Worm (Caenorhabditis elegans) whole organism, L4/young adult: ENCODE measurements around the gene T10G3.8.

Source experiments
- W03F9.2 ChIP-seq: fragments of 150-350 bp; optimal IDR thresholded peaks from 2 replicates; lab custom pipeline; 2014; ENCODE audit warnings: missing biosample characterization, missing genetic modification characterization
- him-1 ChIP-seq: sonication (generic microtip); optimal IDR thresholded peaks from 2 replicates; lab custom pipeline; 2016; ENCODE audit warnings: missing genotype, missing genetic modification reagents, missing genetic modification characterization, missing compliant biosample characterization

DNA sequence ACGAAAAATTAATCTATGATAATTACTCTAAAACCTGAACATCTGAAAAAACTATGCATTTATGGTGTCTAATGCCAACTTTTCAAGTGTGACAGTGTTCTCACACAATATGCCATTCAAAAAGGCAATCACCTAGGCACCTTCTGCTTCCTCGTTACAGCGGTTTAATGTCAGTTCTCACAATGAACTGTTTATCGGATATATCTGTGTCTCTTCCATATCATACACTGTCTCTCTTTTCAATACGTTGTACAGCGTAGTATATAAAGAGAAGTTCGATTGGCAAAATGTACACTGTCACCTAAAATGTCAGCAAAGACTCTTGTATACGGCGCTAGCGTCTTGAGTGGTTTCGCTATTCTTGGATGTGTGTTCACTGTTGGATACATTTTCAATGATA, 34.6 kb downstream of the T10G3.8 start, which contains the start of gene col-162:
- no peak for TF ChIP-seq him-1 (tag; lab: Kevin White, UChicago)
- TF ChIP-seq W03F9.2 (tag; lab: Kevin White, UChicago), result no peak
